Worm (Caenorhabditis elegans): Measurements from ENCODE around the gene B0454.8.

The B0454.8 gene

DNA sequence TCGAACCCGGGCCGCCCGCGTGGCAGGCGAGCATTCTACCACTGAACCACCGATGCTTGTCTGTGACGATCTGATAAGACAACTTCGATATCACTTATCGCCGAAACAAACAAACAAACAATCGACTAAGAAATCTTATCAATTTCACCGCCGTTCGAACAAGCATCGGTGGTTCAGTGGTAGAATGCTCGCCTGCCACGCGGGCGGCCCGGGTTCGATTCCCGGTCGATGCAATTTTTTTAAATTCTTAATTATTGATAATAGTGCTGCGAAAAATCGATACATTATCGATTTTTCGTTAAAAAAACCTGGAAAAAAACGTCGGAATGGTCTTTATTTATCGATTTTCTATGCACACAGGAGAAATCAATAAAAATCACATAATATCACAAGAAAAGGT lies 19.0 kb upstream of the B0454.8 start (continued):
- TF ChIP-seq ceh-32 (tag; optimal IDR thresholded peaks at IDR 0.05; ENCODE audit: poor library complexity) (no peak), fos-1 (tag; optimal IDR thresholded peaks at IDR 0.05) (no peak), ceh-20 (GFP tag; IDR thresholded peaks at IDR 0.05) (peak; percentile 51; the same call in 1 of the 2 replicates), ceh-82 (tag; optimal IDR thresholded peaks at IDR 0.05) (no peak), F49E8.2 (tag; optimal IDR thresholded peaks at IDR 0.05; ENCODE audit: borderline replicate concordance) (peak; percentile 15), lin-15B (tag; optimal IDR thresholded peaks at IDR 0.05) (no peak), dmd-9 (GFP tag; IDR thresholded peaks at IDR 0.05) (no peak), hmg-1.1 (GFP tag; IDR thresholded peaks at IDR 0.05) (peak; percentile 50), Y75B8A.6 (GFP tag; IDR thresholded peaks at IDR 0.05) (0 out of 2 replicates have a peak, but pooled peaks have one; percentile 44), nhr-11 (tag; optimal IDR thresholded peaks at IDR 0.05) (no peak), mxl-2 (GFP tag; conservative IDR thresholded peaks at IDR 0.05) (no peak), lin-13 (GFP tag; optimal IDR thresholded peaks at IDR 0.05) (peak; percentile 50), egl-43 (GFP tag; IDR thresholded peaks at IDR 0.05) (peak; percentile 78), nhr-6 (tag; optimal IDR thresholded peaks at IDR 0.05) (no peak), ceh-62 (tag; optimal IDR thresholded peaks at IDR 0.05) (no peak), daf-8 (GFP tag; IDR thresholded peaks at IDR 0.05) (no peak), F26F4.8 (GFP tag; conservative IDR thresholded peaks at IDR 0.05) (peak; percentile 62; the same call in 1 of the 2 replicates), mdl-1 (tag; optimal IDR thresholded peaks at IDR 0.05) (peak in 1 of 2 experiments; percentile 4), snpc-1.2 (GFP tag; IDR thresholded peaks at IDR 0.05) (peak; percentile 74), dmd-8 (GFP tag; IDR thresholded peaks at IDR 0.05) (peak; percentile 85), unc-130 (GFP tag; optimal IDR thresholded peaks at IDR 0.05) (peak; percentile 54), mep-1 (tag; optimal IDR thresholded peaks at IDR 0.05) (peak; percentile 59), rbr-2 (tag; optimal IDR thresholded peaks at IDR 0.05) (no peak), daf-12 (tag; optimal IDR thresholded peaks at IDR 0.05) (no peak), lsy-2 (tag; optimal IDR thresholded peaks at IDR 0.05) (peak in 1 of 2 experiments; percentile 56)

ce11 chrII:3061605-3062004 lies 18.3 kb upstream of the B0454.8 start:
- TF ChIP-seq lin-1 (GFP tag; IDR thresholded peaks at IDR 0.05) (no peak), ceh-44 (GFP tag; IDR thresholded peaks at IDR 0.05) (no peak), set-16 (GFP tag; IDR thresholded peaks at IDR 0.05) (peak; percentile 83), Y75B8A.6 (GFP tag; IDR thresholded peaks at IDR 0.05) (no peak), sdz-12 (GFP tag; optimal IDR thresholded peaks at IDR 0.05) (peak; percentile 19), F44E2.7 (GFP tag; IDR thresholded peaks at IDR 0.05) (no peak), mes-2 (tag; optimal IDR thresholded peaks at IDR 0.05; ENCODE audit: poor library complexity, severe bottlenecking) (no peak)

- TF ChIP-seq zag-1 (tag; optimal IDR thresholded peaks at IDR 0.05) = no peak
- TF ChIP-seq ZK546.5 (tag; optimal IDR thresholded peaks at IDR 0.05) = no peak
Measured at ce11 chrII:3060782-3061181, 17.5 kb upstream of the B0454.8 start, which contains the start of gene Y25C1A.6. Gene Y25C1A.6, plus strand, starts transcription at chrII:3061082.

DNA sequence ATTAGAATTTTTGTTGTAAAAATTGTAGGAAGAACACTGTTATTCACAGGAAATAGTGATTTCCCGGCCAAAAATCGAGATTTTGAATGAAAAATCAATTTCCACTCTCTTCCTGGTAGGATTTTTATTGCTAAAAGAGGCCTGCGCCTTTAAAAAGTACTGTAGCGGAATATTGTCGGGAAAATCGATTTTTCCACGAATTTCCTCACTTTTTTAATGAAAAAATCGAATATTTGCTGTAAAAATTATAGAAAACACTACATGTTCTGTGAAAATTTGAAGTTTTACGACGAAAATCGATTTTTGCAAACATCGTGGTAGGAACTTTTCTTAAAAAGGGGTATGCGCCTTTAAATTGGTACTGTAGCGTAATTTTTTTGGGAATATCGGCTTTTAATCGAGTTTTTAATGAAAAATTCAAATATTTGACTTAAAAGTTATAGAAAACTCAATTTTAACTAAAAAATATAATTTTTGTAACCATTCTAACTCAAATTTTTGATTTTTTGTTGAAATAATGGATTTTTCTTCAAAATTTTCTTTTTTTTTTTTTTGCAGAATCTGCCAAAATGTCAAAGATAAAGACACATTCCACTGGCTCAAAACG lies 13.1 kb upstream of the B0454.8 start, which contains the start of gene lin-8:
lin-8 (plus strand) TSS at position 557 of the 607 bp plus-strand sequence.
- peak; percentile 59 for TF ChIP-seq F49E8.2 (tag; optimal IDR thresholded peaks at IDR 0.05; ENCODE audit: borderline replicate concordance)
- no peak for TF ChIP-seq nhr-76 (tag; optimal IDR thresholded peaks at IDR 0.05)
- no peak for TF ChIP-seq spr-3 (GFP tag; optimal IDR thresholded peaks at IDR 0.05)
- TF ChIP-seq zip-11 (GFP tag; IDR thresholded peaks at IDR 0.05) = no peak
- no peak for TF ChIP-seq nhr-11 (tag; optimal IDR thresholded peaks at IDR 0.05)
- TF ChIP-seq hlh-30 (tag; optimal IDR thresholded peaks at IDR 0.05; ENCODE audit: insufficient read depth) = no peak

Measured in whole organism, L4 larva.